Worm (Caenorhabditis elegans): ENCODE measurements around the gene msd-4.

DNA sequence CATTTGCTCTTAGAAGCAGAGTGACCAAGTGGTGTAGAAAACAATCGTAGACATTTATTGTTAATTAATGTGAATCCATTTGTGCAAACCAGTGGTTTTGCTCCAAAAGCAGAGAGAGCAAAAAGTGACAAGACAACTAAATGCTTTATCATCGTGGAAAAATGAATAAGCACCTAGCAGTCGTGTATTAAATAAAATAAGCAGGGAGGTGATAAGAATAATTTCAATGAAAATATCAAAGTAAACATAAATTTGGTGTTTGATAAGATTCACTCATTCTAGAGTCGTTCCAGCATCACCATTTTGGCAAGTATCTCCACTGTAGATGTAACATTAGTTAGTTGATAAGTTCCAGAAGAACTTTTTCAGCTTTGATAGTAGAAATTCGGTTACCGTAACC, 18.7 kb upstream of the msd-4 start, which contains the start of gene clec-6:
- TF ChIP-seq ces-1 (GFP tag; optimal IDR thresholded peaks at IDR 0.05), result no peak
- TF ChIP-seq lin-32 (GFP tag; optimal IDR thresholded peaks at IDR 0.05), result no peak
